Fruit fly (Drosophila melanogaster) Kc167 (cell line): ENCODE data around the gene Ptth.

Source experiments
- Myc ChIP-seq: fragments of >200 bp; optimal IDR thresholded peaks from 2 replicates; lab custom pipeline; 2017; ENCODE audit warnings: missing external identifiers
- Sin3A ChIP-seq: fragments of >200 bp; optimal IDR thresholded peaks from 2 replicates; lab custom pipeline; 2018; ENCODE audit warnings: missing external identifiers
- h ChIP-seq: fragments of >200 bp; optimal IDR thresholded peaks from 3 replicates; lab custom pipeline; 2018; ENCODE audit warnings: missing external identifiers
- psq ChIP-seq: fragments of >200 bp; optimal IDR thresholded peaks from 2 replicates; lab custom pipeline; 2017; ENCODE audit warnings: missing external identifiers

dm6 chr2L:563769-564550, 12.7 kb downstream of the Ptth start, which contains the start of the genes uncNacbeta and CG2794:
- no peak for TF ChIP-seq psq (lab: Kevin White, UChicago)
- TF ChIP-seq Myc (lab: Kevin White, UChicago), result no peak
- TF ChIP-seq h (lab: Kevin White, UChicago), result no peak
- TF ChIP-seq Sin3A (lab: Kevin White, UChicago), result no peak
